Worm (Caenorhabditis elegans): ENCODE data around the gene C31G12.4.

Gene C31G12.4

ce11 chrV:18209071-18209470, 30.5 kb upstream of the C31G12.4 start, which contains the start of gene F16H6.7:
Gene F16H6.7, minus strand, starts transcription at chrV:18209171.
- TF ChIP-seq C08G9.2 (tag; optimal IDR thresholded peaks at IDR 0.05), result no peak
- no peak for TF ChIP-seq ets-4 (tag; optimal IDR thresholded peaks at IDR 0.05)
- TF ChIP-seq ztf-16 (tag; optimal IDR thresholded peaks at IDR 0.05), result no peak
- no peak for TF ChIP-seq hlh-30 (tag; optimal IDR thresholded peaks at IDR 0.05; ENCODE audit: insufficient read depth)
- TF ChIP-seq ceh-18 (tag; optimal IDR thresholded peaks at IDR 0.05), result no peak
- TF ChIP-seq pat-9 (tag; optimal IDR thresholded peaks at IDR 0.05), result no peak
- TF ChIP-seq pag-3 (tag; optimal IDR thresholded peaks at IDR 0.05; ENCODE audit: borderline replicate concordance), result no peak
- TF ChIP-seq mec-3 (tag; optimal IDR thresholded peaks at IDR 0.05; ENCODE audit: borderline replicate concordance), result no peak
- TF ChIP-seq K02D7.2 (tag; optimal IDR thresholded peaks at IDR 0.05), result no peak
- no peak for TF ChIP-seq hlh-15 (tag; optimal IDR thresholded peaks at IDR 0.05)
- no peak for TF ChIP-seq npax-4 (tag; optimal IDR thresholded peaks at IDR 0.05)
- no peak for TF ChIP-seq ceh-19 (GFP tag; optimal IDR thresholded peaks at IDR 0.05)
- TF ChIP-seq unc-3 (GFP tag; conservative IDR thresholded peaks at IDR 0.05), result no peak
- TF ChIP-seq unc-3 (tag; optimal IDR thresholded peaks at IDR 0.05), result no peak
- TF ChIP-seq sdc-2 (tag; optimal IDR thresholded peaks at IDR 0.05), result no peak
- TF ChIP-seq ahr-1 (tag; optimal IDR thresholded peaks at IDR 0.05), result no peak
- no peak for TF ChIP-seq ceh-22 (tag; optimal IDR thresholded peaks at IDR 0.05)
- no peak for TF ChIP-seq F13H6.1 (tag; optimal IDR thresholded peaks at IDR 0.05)

- TF ChIP-seq hlh-13 (GFP tag; optimal IDR thresholded peaks at IDR 0.05), result no peak
- TF ChIP-seq zip-5 (tag; optimal IDR thresholded peaks at IDR 0.05), result no peak
- no peak for TF ChIP-seq ahr-1 (tag; optimal IDR thresholded peaks at IDR 0.05)
- no peak for TF ChIP-seq sdc-2 (tag; optimal IDR thresholded peaks at IDR 0.05)
- no peak for TF ChIP-seq ceh-30 (tag; optimal IDR thresholded peaks at IDR 0.05)
- TF ChIP-seq lim-6 (tag; optimal IDR thresholded peaks at IDR 0.05), result no peak
- TF ChIP-seq fkh-10 (GFP tag; optimal IDR thresholded peaks at IDR 0.05), result no peak
- no peak for TF ChIP-seq ama-1 (optimal IDR thresholded peaks at IDR 0.05)
Measured at ce11 chrV:18198421-18198820, 19.9 kb upstream of the C31G12.4 start, which contains the start of gene F16H6.4. Gene F16H6.4, plus strand, starts transcription at chrV:18198721.

DNA sequence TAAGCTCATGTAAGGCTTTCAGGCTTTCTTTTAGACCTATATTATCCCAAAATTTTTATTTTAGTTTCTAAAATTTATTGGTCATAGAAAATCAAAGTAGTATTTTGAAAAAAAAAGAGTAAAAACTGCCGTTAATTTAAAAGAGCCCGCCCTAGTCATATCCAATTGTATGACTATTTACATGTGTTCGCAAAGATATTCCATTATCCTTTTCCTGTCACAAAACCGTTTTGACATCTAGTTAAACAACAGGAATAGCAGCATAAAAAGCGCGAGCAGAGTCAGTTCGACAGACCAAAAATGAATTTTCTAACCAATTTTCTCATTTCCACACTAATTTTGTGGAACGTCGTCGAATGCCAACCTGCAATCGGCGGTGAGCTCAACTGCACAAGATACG, 16.4 kb upstream of the C31G12.4 start, which contains the start of gene F16H6.3:
TSS of gene F16H6.3 (plus strand) at position 301 of the 400 bp plus-strand sequence.
- no peak for TF ChIP-seq ceh-30 (tag; optimal IDR thresholded peaks at IDR 0.05)
- no peak for TF ChIP-seq ceh-24 (tag; optimal IDR thresholded peaks at IDR 0.05)
- no peak for TF ChIP-seq ceh-34 (tag; optimal IDR thresholded peaks at IDR 0.05)
- TF ChIP-seq ets-4 (tag; optimal IDR thresholded peaks at IDR 0.05), result no peak
- TF ChIP-seq pat-9 (tag; optimal IDR thresholded peaks at IDR 0.05), result no peak
- no peak for TF ChIP-seq dve-1 (tag; optimal IDR thresholded peaks at IDR 0.05)
- TF ChIP-seq C08G9.2 (tag; optimal IDR thresholded peaks at IDR 0.05), result no peak
- no peak for TF ChIP-seq ref-2 (tag; optimal IDR thresholded peaks at IDR 0.05)
- no peak for TF ChIP-seq pax-1 (tag; optimal IDR thresholded peaks at IDR 0.05)
- TF ChIP-seq lim-6 (tag; optimal IDR thresholded peaks at IDR 0.05), result no peak
- TF ChIP-seq ceh-22 (tag; optimal IDR thresholded peaks at IDR 0.05), result no peak
- no peak for TF ChIP-seq T23F11.4 (GFP tag; optimal IDR thresholded peaks at IDR 0.05)
- no peak for TF ChIP-seq che-1 (tag; optimal IDR thresholded peaks at IDR 0.05)
- TF ChIP-seq mec-3 (tag; optimal IDR thresholded peaks at IDR 0.05; ENCODE audit: borderline replicate concordance), result no peak
- TF ChIP-seq Y22D7AL.16 (tag; optimal IDR thresholded peaks at IDR 0.05), result no peak
- no peak for TF ChIP-seq elt-4 (tag; optimal IDR thresholded peaks at IDR 0.05)
- TF ChIP-seq ttx-3 (tag; optimal IDR thresholded peaks at IDR 0.05), result no peak
- no peak for TF ChIP-seq npax-4 (tag; optimal IDR thresholded peaks at IDR 0.05)

- TF ChIP-seq Y22D7AL.16 (tag; optimal IDR thresholded peaks at IDR 0.05) (no peak), pag-3 (tag; optimal IDR thresholded peaks at IDR 0.05; ENCODE audit: borderline replicate concordance) (no peak)
Measured at ce11 chrV:18191128-18191527, 12.6 kb upstream of the C31G12.4 start, which contains the start of gene clec-42. Gene clec-42, plus strand, starts transcription at chrV:18191412.

DNA sequence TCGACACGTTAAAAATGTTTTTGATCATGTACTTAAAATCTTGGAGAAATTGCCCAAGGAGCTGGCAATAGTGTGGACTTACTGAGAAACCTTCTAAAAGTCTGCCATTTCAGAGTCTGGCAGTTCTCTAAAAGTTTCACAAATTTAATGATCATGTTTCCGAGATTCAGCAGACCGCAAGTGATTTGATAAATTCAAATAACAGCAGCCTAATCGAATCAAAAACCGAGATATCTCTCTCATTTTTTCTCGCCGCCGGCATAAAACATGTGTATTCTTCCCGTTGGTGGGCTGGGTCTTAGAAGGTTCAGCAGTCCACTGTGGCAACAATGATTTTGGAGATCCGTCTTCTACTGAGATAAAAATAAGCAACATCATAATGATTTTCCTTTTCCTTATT, 10.6 kb upstream of the C31G12.4 start, which contains the start of gene clec-246:
TSS of gene clec-246 (plus strand) at position 301 of the 400 bp plus-strand sequence.
- TF ChIP-seq eyg-1 (tag; optimal IDR thresholded peaks at IDR 0.05) (no peak), ama-1 (optimal IDR thresholded peaks at IDR 0.05) (no peak), sox-4 (tag; optimal IDR thresholded peaks at IDR 0.05) (no peak), tbx-7 (tag; optimal IDR thresholded peaks at IDR 0.05) (no peak), tbx-2 (tag; optimal IDR thresholded peaks at IDR 0.05) (no peak), ttx-3 (tag; optimal IDR thresholded peaks at IDR 0.05) (no peak), ceh-24 (tag; optimal IDR thresholded peaks at IDR 0.05) (no peak), syd-9 (tag; optimal IDR thresholded peaks at IDR 0.05) (no peak), hlh-15 (tag; optimal IDR thresholded peaks at IDR 0.05) (no peak), pat-9 (tag; optimal IDR thresholded peaks at IDR 0.05) (no peak), C38D4.7 (GFP tag; optimal IDR thresholded peaks at IDR 0.05) (no peak), nhr-232 (tag; optimal IDR thresholded peaks at IDR 0.05) (no peak), fkh-10 (GFP tag; optimal IDR thresholded peaks at IDR 0.05) (no peak), elt-2 (tag; optimal IDR thresholded peaks at IDR 0.05) (no peak), pha-2 (tag; optimal IDR thresholded peaks at IDR 0.05) (no peak), dve-1 (tag; optimal IDR thresholded peaks at IDR 0.05) (no peak), odd-2 (tag; optimal IDR thresholded peaks at IDR 0.05) (no peak), pqm-1 (tag; optimal IDR thresholded peaks at IDR 0.05) (no peak)

Measured in whole organism, late embryonic.